Worm (Caenorhabditis elegans): ENCODE data around the gene irld-64.

The irld-64 gene

ce11 chrII:2973940-2974402 is 43.6 kb upstream of the irld-64 start (continued):
- TF ChIP-seq ekl-4 (GFP tag; IDR thresholded peaks at IDR 0.05) (peak; percentile 94), Y56A3A.18 (GFP tag; IDR thresholded peaks at IDR 0.05) (peak; percentile 44; the same call in 1 of the 2 replicates), ztf-6 (GFP tag; IDR thresholded peaks at IDR 0.05) (peak; percentile 58; the same call in 1 of the 2 replicates), mcd-1 (GFP tag; IDR thresholded peaks at IDR 0.05) (peak; percentile 95), nfya-2 (GFP tag; IDR thresholded peaks at IDR 0.05) (no peak), sptf-2 (GFP tag; optimal IDR thresholded peaks at IDR 0.05) (peak; percentile 4), let-607 (tag; optimal IDR thresholded peaks at IDR 0.05) (peak in 1 of 2 experiments; percentile 9), ceh-79 (tag; optimal IDR thresholded peaks at IDR 0.05) (peak; percentile 35), ztf-28 (GFP tag; IDR thresholded peaks at IDR 0.05) (no peak), B0035.1 (tag; optimal IDR thresholded peaks at IDR 0.05) (no peak), hsf-1 (GFP tag; IDR thresholded peaks at IDR 0.05) (peak; percentile 83), ztf-26 (tag; optimal IDR thresholded peaks at IDR 0.05) (peak; percentile 97), bed-2 (GFP tag; IDR thresholded peaks at IDR 0.05) (0 out of 2 replicates have a peak, but pooled peaks have one; percentile 42), F37B4.10 (GFP tag; IDR thresholded peaks at IDR 0.05) (0 out of 2 replicates have a peak, but pooled peaks have one; percentile 27), lir-1 (GFP tag; conservative IDR thresholded peaks at IDR 0.05) (no peak), hlh-26 (GFP tag; conservative IDR thresholded peaks at IDR 0.05) (no peak), F22D6.2 (tag; optimal IDR thresholded peaks at IDR 0.05) (peak; percentile 46), snpc-4 (GFP tag; optimal IDR thresholded peaks at IDR 0.05) (no peak), snpc-4 (tag; optimal IDR thresholded peaks at IDR 0.05) (peak in 2 of 4 experiments; percentile 22 to 54), F39B2.1 (GFP tag; IDR thresholded peaks at IDR 0.05) (no peak), Y67H2A.10 (GFP tag; conservative IDR thresholded peaks at IDR 0.05) (peak; percentile 59; the same call in 1 of the 2 replicates), ztf-22 (GFP tag; optimal IDR thresholded peaks at IDR 0.05) (peak; percentile 94), ZK185.1 (tag; optimal IDR thresholded peaks at IDR 0.05; ENCODE audit: poor library complexity, severe bottlenecking) (peak; percentile 68), K11D2.4 (GFP tag; IDR thresholded peaks at IDR 0.05) (peak; percentile 97), nhr-80 (tag; optimal IDR thresholded peaks at IDR 0.05) (peak; percentile 23), K12H6.12 (tag; optimal IDR thresholded peaks at IDR 0.05) (peak; percentile 93), rpc-1 (optimal IDR thresholded peaks at IDR 0.05) (no peak), rpc-1 (tag; optimal IDR thresholded peaks at IDR 0.05) (no peak), lag-1 (GFP tag; IDR thresholded peaks at IDR 0.05) (peak; percentile 87), atf-7 (tag; optimal IDR thresholded peaks at IDR 0.05) (peak; percentile 98), nhr-179 (tag; optimal IDR thresholded peaks at IDR 0.05) (no peak), ztf-3 (GFP tag; optimal IDR thresholded peaks at IDR 0.05) (peak; percentile 88), ets-4 (GFP tag; optimal IDR thresholded peaks at IDR 0.05) (peak; percentile 43), ccch-3 (GFP tag; optimal IDR thresholded peaks at IDR 0.05) (no peak), snpc-3.4 (tag; optimal IDR thresholded peaks at IDR 0.05) (no peak), pha-4 (tag; optimal IDR thresholded peaks at IDR 0.05) (peak; percentile 88), B0019.2 (GFP tag; conservative IDR thresholded peaks at IDR 0.05) (no peak), hmg-20 (GFP tag; IDR thresholded peaks at IDR 0.05) (peak; percentile 54; the same call in 1 of the 2 replicates), unc-130 (GFP tag; optimal IDR thresholded peaks at IDR 0.05) (no peak), lsl-1 (GFP tag; optimal IDR thresholded peaks at IDR 0.05) (no peak), ceh-91 (GFP tag; IDR thresholded peaks at IDR 0.05) (no peak), lin-35 (GFP tag; optimal IDR thresholded peaks at IDR 0.05) (peak in 1 of 3 experiments; percentile 83), let-526 (GFP tag; IDR thresholded peaks at IDR 0.05) (peak; percentile 92), zim-3 (tag; optimal IDR thresholded peaks at IDR 0.05) (peak; percentile 54), C06A6.2 (GFP tag; conservative IDR thresholded peaks at IDR 0.05) (peak; percentile 95), F52B5.7 (tag; optimal IDR thresholded peaks at IDR 0.05) (peak; percentile 81), hrde-1 (tag; optimal IDR thresholded peaks at IDR 0.05; ENCODE audit: borderline replicate concordance) (no peak), chd-7 (tag; optimal IDR thresholded peaks at IDR 0.05) (peak; percentile 99)
